Fruit fly (Drosophila melanogaster): ENCODE measurements around the gene Uros2.

Gene Uros2

dm6 chr3R:15803502-15804461 lies 15.5 kb downstream of the Uros2 start, which contains the start of gene alpha-Man-IIb (continued):
- no peak for TF ChIP-seq tx (GFP tag; optimal IDR thresholded peaks at IDR 0.05)
- TF ChIP-seq pros (GFP tag; optimal IDR thresholded peaks at IDR 0.05) = no peak
- no peak for TF ChIP-seq da (GFP tag; optimal IDR thresholded peaks at IDR 0.05)
- no peak for TF ChIP-seq CG10147 (GFP tag; optimal IDR thresholded peaks at IDR 0.05)
- no peak for TF ChIP-seq Usf (GFP tag; optimal IDR thresholded peaks at IDR 0.05)
- no peak for TF ChIP-seq CG9876 (GFP tag; optimal IDR thresholded peaks at IDR 0.05)
- TF ChIP-seq p53 (GFP tag; optimal IDR thresholded peaks at IDR 0.05) = no peak
- no peak for TF ChIP-seq B-H1 (GFP tag; IDR thresholded peaks at IDR 0.05)
- TF ChIP-seq hb (GFP tag; IDR thresholded peaks at IDR 0.05; ENCODE audit: partially characterized antibody) = peak; percentile 71; the same call in 2 of the 3 replicates
- TF ChIP-seq CG12104 (GFP tag; optimal IDR thresholded peaks at IDR 0.05) = no peak
- TF ChIP-seq Deaf1 (tag; optimal IDR thresholded peaks at IDR 0.05) = peak; percentile 60
- no peak for TF ChIP-seq chif (GFP tag; optimal IDR thresholded peaks at IDR 0.05)
- TF ChIP-seq CG10274 (GFP tag; optimal IDR thresholded peaks at IDR 0.05) = no peak
- no peak for TF ChIP-seq CG11093 (GFP tag; IDR thresholded peaks at IDR 0.05)
- peak; percentile 28 for TF ChIP-seq CG4617 (GFP tag; optimal IDR thresholded peaks at IDR 0.05; ENCODE audit: borderline replicate concordance)
- TF ChIP-seq Nf-YC (tag; optimal IDR thresholded peaks at IDR 0.05) = peak; percentile 35
- no peak for TF ChIP-seq CG6272 (GFP tag; IDR thresholded peaks at IDR 0.05)
- TF ChIP-seq CG12744 (GFP tag; optimal IDR thresholded peaks at IDR 0.05) = no peak
- TF ChIP-seq CG6654 (GFP tag; optimal IDR thresholded peaks at IDR 0.05) = no peak
- peak; percentile 65 for TF ChIP-seq HmgZ (tag; optimal IDR thresholded peaks at IDR 0.05)
- TF ChIP-seq CG9817 (tag; optimal IDR thresholded peaks at IDR 0.05) = no peak
- peak; percentile 17 for TF ChIP-seq nom (GFP tag; optimal IDR thresholded peaks at IDR 0.05)
- TF ChIP-seq CG15696 (tag; optimal IDR thresholded peaks at IDR 0.05) = no peak
- TF ChIP-seq bsh (GFP tag; optimal IDR thresholded peaks at IDR 0.05) = peak; percentile 4 to 33
- peak; percentile 23 for TF ChIP-seq Asciz (GFP tag; optimal IDR thresholded peaks at IDR 0.05)
- peak; percentile 65; the same call in 2 of the 3 replicates for TF ChIP-seq CG7963 (GFP tag; IDR thresholded peaks at IDR 0.05; ENCODE audit: partially characterized antibody)
- TF ChIP-seq PHDP (tag; optimal IDR thresholded peaks at IDR 0.05) = no peak
- TF ChIP-seq CG6175 (GFP tag; IDR thresholded peaks at IDR 0.05) = no peak
- no peak for TF ChIP-seq Doc2 (GFP tag; IDR thresholded peaks at IDR 0.05)
- no peak for TF ChIP-seq CG2875 (GFP tag; optimal IDR thresholded peaks at IDR 0.05)
- peak; percentile 33 for TF ChIP-seq kay (GFP tag; optimal IDR thresholded peaks at IDR 0.05)
- TF ChIP-seq CG13296 (GFP tag; optimal IDR thresholded peaks at IDR 0.05) = no peak
- TF ChIP-seq C15 (GFP tag; IDR thresholded peaks at IDR 0.05) = no peak
- TF ChIP-seq CG1233 (GFP tag; optimal IDR thresholded peaks at IDR 0.05) = peak; percentile 6
- no peak for TF ChIP-seq CG16863 (GFP tag; optimal IDR thresholded peaks at IDR 0.05)
- no peak for TF ChIP-seq Aef1 (GFP tag; IDR thresholded peaks at IDR 0.05)
- no peak for TF ChIP-seq CG17328 (GFP tag; IDR thresholded peaks at IDR 0.05)
- no peak for TF ChIP-seq run (tag; optimal IDR thresholded peaks at IDR 0.05)
- TF ChIP-seq Ets97D (GFP tag; optimal IDR thresholded peaks at IDR 0.05) = peak; percentile 35
- TF ChIP-seq CG2712 (tag; optimal IDR thresholded peaks at IDR 0.05) = peak; percentile 8
- TF ChIP-seq CG15011 (GFP tag; optimal IDR thresholded peaks at IDR 0.05) = no peak
- TF ChIP-seq zfh1 (GFP tag; IDR thresholded peaks at IDR 0.05) = peak; percentile 55; the same call in 1 of the 3 replicates
- TF ChIP-seq sr (GFP tag; IDR thresholded peaks at IDR 0.05) = no peak
- TF ChIP-seq sob (GFP tag; IDR thresholded peaks at IDR 0.05) = peak; percentile 47
- TF ChIP-seq CG2120 (GFP tag; optimal IDR thresholded peaks at IDR 0.05) = peak; percentile 9
- TF ChIP-seq CG7786 (GFP tag; optimal IDR thresholded peaks at IDR 0.05) = no peak
- no peak for TF ChIP-seq unpg (GFP tag; optimal IDR thresholded peaks at IDR 0.05)
- peak; percentile 92 for TF ChIP-seq CG34224 (GFP tag; IDR thresholded peaks at IDR 0.05; ENCODE audit: partially characterized antibody)
- TF ChIP-seq Rx (GFP tag; IDR thresholded peaks at IDR 0.05) = no peak

Data from whole organism, embryonic.